Worm (Caenorhabditis elegans) whole organism, L2 larva: ENCODE results near the gene nhr-179.
A peak's percentile ranks its signal among the peaks of the same experiment; 100 is the strongest.

Source experiments
- C34F6.9 ChIP-seq: fragments of 150-350 bp; optimal IDR thresholded peaks from 2 replicates; lab custom pipeline; 2014; ENCODE audit warnings: missing biosample characterization, missing genetic modification characterization
- F13H6.1 ChIP-seq: sonication (generic microtip); optimal IDR thresholded peaks from 2 replicates; lab custom pipeline; 2016; ENCODE audit warnings: missing genetic modification characterization, missing compliant biosample characterization
- Y55F3AM.14 ChIP-seq: fragments of 200-800 bp; sonication (Bioruptor generic); optimal IDR thresholded peaks from 2 replicates; lab custom pipeline; 2018; ENCODE audit warnings: mild to moderate bottlenecking, missing genetic modification characterization, missing compliant biosample characterization
- ZK546.5 ChIP-seq: sonication (generic microtip); optimal IDR thresholded peaks from 2 replicates; lab custom pipeline; 2017; ENCODE audit warnings: missing biosample characterization, missing genetic modification characterization
- alr-1 ChIP-seq: fragments of 150-350 bp; optimal IDR thresholded peaks from 2 replicates; lab custom pipeline; 2014; ENCODE audit warnings: missing biosample characterization, missing genetic modification characterization
- aly-2 ChIP-seq: fragments of 150-350 bp; optimal IDR thresholded peaks from 2 replicates; lab custom pipeline; 2014; ENCODE audit warnings: missing biosample characterization, missing genetic modification characterization
- ama-1 ChIP-seq: fragments of 150-350 bp; optimal IDR thresholded peaks from 2 replicates; lab custom pipeline; 2018; ENCODE audit warnings: inconsistent platforms
- blmp-1 ChIP-seq: sonication (generic microtip); optimal IDR thresholded peaks from 2 replicates; lab custom pipeline; 2017; ENCODE audit warnings: missing genetic modification characterization, mild to moderate bottlenecking, missing compliant biosample characterization, antibody characterized with exemption, moderate library complexity; ENCODE audit not compliant: insufficient read depth
- ceh-16 ChIP-seq: fragments of 150-350 bp; optimal IDR thresholded peaks from 2 replicates; lab custom pipeline; 2014; ENCODE audit warnings: missing biosample characterization, missing genetic modification characterization
- ceh-82 ChIP-seq: fragments of 150-350 bp; optimal IDR thresholded peaks from 2 replicates; lab custom pipeline; 2014; ENCODE audit warnings: missing biosample characterization, missing genetic modification characterization
- crh-2 ChIP-seq: sonication (generic microtip); optimal IDR thresholded peaks from 2 replicates; lab custom pipeline; 2017; ENCODE audit warnings: missing biosample characterization, missing genetic modification characterization
- egl-27 ChIP-seq: sonication (generic microtip); optimal IDR thresholded peaks from 3 replicates; lab custom pipeline; 2017; ENCODE audit warnings: missing biosample characterization, missing genetic modification reagents, missing genetic modification characterization
- elt-1 ChIP-seq: fragments of 150-350 bp; optimal IDR thresholded peaks from 2 replicates; lab custom pipeline; 2014; ENCODE audit warnings: missing biosample characterization, missing genetic modification characterization
- elt-3 ChIP-seq: sonication (generic microtip); optimal IDR thresholded peaks from 2 replicates; lab custom pipeline; 2017; ENCODE audit warnings: missing biosample characterization, missing genetic modification characterization
- fos-1 ChIP-seq: fragments of 150-350 bp; optimal IDR thresholded peaks from 2 replicates; lab custom pipeline; 2014; ENCODE audit warnings: missing biosample characterization, missing genetic modification characterization
- lin-11 ChIP-seq: fragments of 150-350 bp; sonication (generic microtip); optimal IDR thresholded peaks from 2 replicates; lab custom pipeline; 2014; ENCODE audit warnings: missing biosample characterization, missing genetic modification characterization, inconsistent platforms, mixed read lengths
- lin-13 ChIP-seq: fragments of 150-350 bp; optimal IDR thresholded peaks from 2 replicates; lab custom pipeline; 2014; ENCODE audit warnings: missing biosample characterization, missing genetic modification reagents, missing genetic modification characterization
- lin-39 ChIP-seq: fragments of 150-350 bp; optimal IDR thresholded peaks from 2 replicates; lab custom pipeline; 2014; ENCODE audit warnings: missing biosample characterization, missing genetic modification reagents, missing genetic modification characterization
- lsy-2 ChIP-seq, 2 experiments: fragments of 150-350 bp in 1 of 2; sonication (generic microtip) in 1 of 2; optimal IDR thresholded peaks; 2 replicates each; lab custom pipeline; 2014 to 2017; ENCODE audit warnings: missing biosample characterization in 2 of 2, missing genetic modification characterization in 2 of 2
- mdl-1 ChIP-seq, 2 experiments: fragments of 150-350 bp in 1 of 2; sonication (generic microtip) in 1 of 2; optimal IDR thresholded peaks; 2 replicates each; lab custom pipeline; 2017; ENCODE audit warnings: missing biosample characterization in 2 of 2, missing genetic modification characterization in 2 of 2
- nhr-12 ChIP-seq: fragments of 150-350 bp; optimal IDR thresholded peaks from 2 replicates; lab custom pipeline; 2014; ENCODE audit warnings: missing biosample characterization, missing genetic modification characterization
- nhr-129 ChIP-seq: fragments of 150-350 bp; optimal IDR thresholded peaks from 2 replicates; lab custom pipeline; 2014; ENCODE audit warnings: missing biosample characterization, missing genetic modification characterization
- nhr-21 ChIP-seq: fragments of 150-350 bp; optimal IDR thresholded peaks from 2 replicates; lab custom pipeline; 2014; ENCODE audit warnings: missing biosample characterization, missing genetic modification characterization
- nhr-237 ChIP-seq: fragments of 150-350 bp; optimal IDR thresholded peaks from 2 replicates; lab custom pipeline; 2014; ENCODE audit warnings: missing biosample characterization, missing genetic modification characterization
- nhr-25 ChIP-seq: fragments of 150-350 bp; sonication (generic microtip); optimal IDR thresholded peaks from 3 replicates; lab custom pipeline; 2014; ENCODE audit warnings: missing biosample characterization, missing genetic modification characterization
- nhr-6 ChIP-seq: fragments of 150-350 bp; optimal IDR thresholded peaks from 2 replicates; lab custom pipeline; 2014; ENCODE audit warnings: missing biosample characterization, missing genetic modification characterization
- nhr-77 ChIP-seq: fragments of 150-350 bp; optimal IDR thresholded peaks from 2 replicates; lab custom pipeline; 2014; ENCODE audit warnings: missing biosample characterization, missing genetic modification characterization
- sma-3 ChIP-seq: sonication (generic microtip); optimal IDR thresholded peaks from 2 replicates; lab custom pipeline; 2016; ENCODE audit warnings: missing genetic modification reagents, missing genetic modification characterization, missing compliant biosample characterization
- sma-9 ChIP-seq, 2 experiments: fragments of 150-350 bp in 1 of 2; sonication (generic microtip) in 1 of 2; optimal IDR thresholded peaks; 2 replicates each; lab custom pipeline; 2014 to 2016; ENCODE audit warnings: missing genetic modification characterization in 2 of 2, mild to moderate bottlenecking in 1 of 2, missing biosample characterization in 1 of 2, missing compliant biosample characterization in 1 of 2, missing genetic modification reagents in 1 of 2, moderate library complexity in 1 of 2
- snpc-4 ChIP-seq: fragments of 150-350 bp; optimal IDR thresholded peaks from 2 replicates; lab custom pipeline; 2014; ENCODE audit warnings: missing biosample characterization, missing genetic modification characterization
- unc-39 ChIP-seq: fragments of 150-350 bp; optimal IDR thresholded peaks from 2 replicates; lab custom pipeline; 2014; ENCODE audit warnings: missing biosample characterization, missing genetic modification characterization
- unc-55 ChIP-seq: fragments of 150-350 bp; sonication (generic microtip); optimal IDR thresholded peaks from 3 replicates; lab custom pipeline; 2014; ENCODE audit warnings: missing biosample characterization, missing genetic modification reagents, missing genetic modification characterization
- unc-62 ChIP-seq: fragments of 150-350 bp; optimal IDR thresholded peaks from 2 replicates; lab custom pipeline; 2014; ENCODE audit warnings: missing biosample characterization, missing genetic modification reagents, missing genetic modification characterization
- ztf-1 ChIP-seq: fragments of 200-800 bp; sonication (Bioruptor generic); conservative IDR thresholded peaks from 2 replicates; pipeline ENCODE4 v1.3.6; 2022; ENCODE audit warnings: missing genetic modification characterization, missing compliant biosample characterization
- ztf-4 ChIP-seq: fragments of 150-350 bp; optimal IDR thresholded peaks from 2 replicates; lab custom pipeline; 2014; ENCODE audit warnings: missing biosample characterization, missing genetic modification characterization

nhr-179 gene

DNA sequence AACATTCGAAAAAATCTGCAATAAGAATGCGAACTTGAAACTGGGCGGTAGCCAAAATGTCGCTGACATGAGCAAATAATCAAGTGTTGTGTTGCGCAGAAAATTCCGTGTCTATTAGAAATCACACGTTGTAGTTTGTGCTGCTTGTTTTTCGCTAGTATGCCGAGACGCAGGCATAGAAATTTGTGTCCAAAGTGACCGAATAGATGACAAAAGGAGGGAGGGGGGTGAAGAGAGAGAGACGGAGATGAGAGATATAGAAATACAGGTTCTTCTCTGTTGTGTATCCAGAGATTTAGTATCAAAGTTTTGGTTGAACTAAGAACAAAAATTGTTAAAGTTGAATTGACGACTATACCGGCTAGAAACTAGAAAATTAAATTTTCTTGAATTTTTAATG lies 8.6 kb upstream of the nhr-179 start:
- peak; percentile 56 for TF ChIP-seq sma-9 (GFP tag; optimal IDR thresholded peaks at IDR 0.05; lab: Kevin White, UChicago)
- no peak for TF ChIP-seq sma-9 (tag; optimal IDR thresholded peaks at IDR 0.05; lab: Kevin White, UChicago)
- TF ChIP-seq fos-1, result peak; percentile 35
- TF ChIP-seq ZK546.5 (tag; lab: Kevin White, UChicago), result no peak
- TF ChIP-seq crh-2 (tag; lab: Kevin White, UChicago), result peak; percentile 44
- TF ChIP-seq nhr-25, result peak; percentile 69
- TF ChIP-seq nhr-21 (tag; lab: Kevin White, UChicago), result no peak
- TF ChIP-seq elt-1 (tag; lab: Kevin White, UChicago), result no peak
- peak; percentile 57 for TF ChIP-seq egl-27
- no peak for TF ChIP-seq blmp-1 (tag; lab: Kevin White, UChicago)
- TF ChIP-seq lin-13 (GFP tag; lab: Kevin White, UChicago), result no peak
- peak; percentile 49 for TF ChIP-seq sma-3 (GFP tag; lab: Kevin White, UChicago)
- no peak for TF ChIP-seq nhr-12 (tag; lab: Kevin White, UChicago)
- peak; percentile 84 for TF ChIP-seq F13H6.1 (tag; lab: Kevin White, UChicago)
- peak; percentile 76 for TF ChIP-seq nhr-129 (tag; lab: Kevin White, UChicago)

DNA sequence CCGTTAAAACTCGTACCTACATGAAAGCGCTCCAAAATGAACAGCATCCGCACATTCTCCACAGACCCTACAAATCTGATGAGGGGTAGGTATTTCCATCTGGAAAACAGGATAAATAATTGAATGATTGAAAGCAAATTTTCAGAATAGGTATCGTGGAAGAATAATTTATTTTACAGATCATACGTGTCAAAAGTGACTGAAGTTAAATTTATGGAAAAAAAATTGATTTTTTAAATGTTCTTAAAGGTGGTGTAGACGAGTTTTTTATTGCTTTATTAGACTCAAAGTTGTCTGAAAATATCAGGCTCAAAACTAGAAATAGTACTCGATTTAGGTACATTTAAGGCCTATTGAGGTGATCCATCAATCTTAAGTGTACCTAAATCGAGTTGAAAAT lies 8.1 kb upstream of the nhr-179 start, which contains the start of gene nhr-237:
TSS of gene nhr-237 (minus strand) at position 101 of the 400 bp plus-strand sequence.
- TF ChIP-seq mdl-1 (tag; optimal IDR thresholded peaks at IDR 0.05; lab: Kevin White, UChicago) (no peak), Y55F3AM.14 (GFP tag; lab: Kevin White, UChicago) (no peak), crh-2 (tag; lab: Kevin White, UChicago) (no peak), ceh-16 (tag; lab: Kevin White, UChicago) (no peak), snpc-4 (tag; lab: Kevin White, UChicago) (no peak), lin-11 (no peak), ztf-4 (tag; lab: Kevin White, UChicago) (no peak), aly-2 (tag; lab: Kevin White, UChicago) (no peak), C34F6.9 (tag; lab: Kevin White, UChicago) (no peak), ceh-82 (tag; lab: Kevin White, UChicago) (no peak), nhr-6 (tag; lab: Kevin White, UChicago) (no peak), unc-39 (no peak), ama-1 (lab: Kevin White, UChicago) (no peak), nhr-129 (tag; lab: Kevin White, UChicago) (no peak), nhr-77 (tag; lab: Kevin White, UChicago) (no peak), nhr-12 (tag; lab: Kevin White, UChicago) (no peak), sma-3 (GFP tag; lab: Kevin White, UChicago) (no peak), lsy-2 (tag; optimal IDR thresholded peaks at IDR 0.05; lab: Kevin White, UChicago) (no peak), lin-39 (tag; lab: Kevin White, UChicago) (no peak), alr-1 (tag; lab: Kevin White, UChicago) (no peak)

DNA sequence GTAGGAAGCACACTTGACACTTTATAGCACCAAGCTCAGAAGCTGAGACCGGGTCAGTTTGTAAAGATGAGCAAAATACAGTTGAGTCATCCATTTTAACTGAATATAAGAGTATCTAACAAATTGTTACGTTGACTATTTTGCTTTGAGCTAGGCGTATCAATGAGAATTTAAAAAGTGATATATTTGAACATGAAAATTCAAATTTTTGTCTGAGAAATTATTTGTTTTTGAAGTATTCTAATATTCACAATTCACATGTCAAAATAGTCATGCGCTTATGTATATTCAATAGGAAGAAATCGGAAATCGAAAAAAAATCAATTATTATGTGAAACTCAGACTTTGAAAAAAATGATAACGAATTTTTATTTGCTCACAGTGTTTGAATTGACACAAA lies 5.7 kb upstream of the nhr-179 start, which contains the start of gene nhr-110:
TSS of gene nhr-110 (minus strand) at position 101 of the 400 bp plus-strand sequence.
- TF ChIP-seq ceh-82 (tag; lab: Kevin White, UChicago) (no peak), sma-3 (GFP tag; lab: Kevin White, UChicago) (no peak), nhr-25 (no peak), unc-55 (GFP tag; lab: Kevin White, UChicago) (no peak), nhr-237 (no peak), lsy-2 (tag; optimal IDR thresholded peaks at IDR 0.05; lab: Kevin White, UChicago) (no peak), ZK546.5 (tag; lab: Kevin White, UChicago) (no peak), elt-3 (tag; lab: Kevin White, UChicago) (no peak), unc-62 (GFP tag; lab: Kevin White, UChicago) (no peak), fos-1 (no peak)

DNA sequence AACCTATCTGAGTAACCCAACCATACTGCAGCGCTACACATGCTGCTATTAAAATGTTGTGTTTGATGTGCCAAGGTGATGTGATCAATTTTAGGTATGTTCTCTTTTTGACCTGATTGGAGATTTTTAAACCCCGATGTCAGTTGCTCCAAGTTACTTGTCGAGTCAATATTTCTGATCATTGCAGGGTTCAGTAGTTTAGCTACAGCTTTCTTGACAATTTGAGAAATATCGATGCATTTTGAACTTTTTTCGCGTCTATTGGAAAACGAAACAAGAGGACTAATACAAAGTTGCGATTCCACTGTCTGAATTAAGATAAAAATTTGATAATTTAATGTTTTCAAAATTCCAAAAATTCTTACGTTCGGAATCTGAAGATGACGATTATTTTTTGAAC lies 4.8 kb upstream of the nhr-179 start:
- TF ChIP-seq ztf-1 (GFP tag; lab: Robert Waterston, UW), result no peak
- TF ChIP-seq ceh-16 (tag; lab: Kevin White, UChicago), result no peak
- no peak for TF ChIP-seq lin-11
- no peak for TF ChIP-seq ama-1 (lab: Kevin White, UChicago)
- TF ChIP-seq fos-1, result no peak
